Worm (Caenorhabditis elegans): ENCODE measurements around the gene C14A6.5.

DNA sequence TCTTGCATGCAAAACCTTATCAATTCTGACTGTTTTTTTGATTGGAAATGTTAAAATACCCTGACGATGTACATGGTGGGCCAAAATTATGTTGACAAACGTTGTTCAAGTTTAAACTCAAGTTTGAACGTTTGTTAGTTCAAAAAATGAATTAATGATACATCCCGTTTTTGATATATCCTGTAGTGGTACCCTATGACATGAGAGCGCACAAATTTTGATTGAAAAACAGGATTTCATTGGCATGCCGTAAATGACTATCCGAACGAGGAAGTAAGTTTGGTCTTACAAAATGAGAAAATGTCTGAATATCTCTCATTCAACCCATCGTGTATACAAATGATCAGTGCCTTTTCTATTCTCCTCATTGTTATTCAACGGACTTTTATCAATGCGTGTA lies 23.5 kb downstream of the C14A6.5 start, which contains the start of gene Y37H2A.11:
- TF ChIP-seq nhr-48 (tag; optimal IDR thresholded peaks at IDR 0.05) (no peak), lsy-2 (tag; optimal IDR thresholded peaks at IDR 0.05) (no peak), fos-1 (tag; optimal IDR thresholded peaks at IDR 0.05) (no peak), unc-62 (GFP tag; optimal IDR thresholded peaks at IDR 0.05 in 1 of 2) (no peak), unc-62 (tag; optimal IDR thresholded peaks at IDR 0.05) (no peak), pqm-1 (tag; optimal IDR thresholded peaks at IDR 0.05) (no peak), ZK546.5 (tag; optimal IDR thresholded peaks at IDR 0.05) (no peak), mep-1 (tag; optimal IDR thresholded peaks at IDR 0.05) (no peak), nhr-10 (tag; optimal IDR thresholded peaks at IDR 0.05) (no peak), nhr-28 (tag; optimal IDR thresholded peaks at IDR 0.05) (no peak), lin-15B (tag; optimal IDR thresholded peaks at IDR 0.05) (no peak), dmd-6 (GFP tag; IDR thresholded peaks at IDR 0.05) (no peak), ceh-82 (tag; optimal IDR thresholded peaks at IDR 0.05) (no peak), snpc-4 (tag; optimal IDR thresholded peaks at IDR 0.05) (no peak)

Measured in whole organism, L4 larva.